Worm (Caenorhabditis elegans) whole organism, early embryonic: Measurements from ENCODE around the gene T04B2.8.

Experiments used
- B0310.2 ChIP-seq: sonication (generic microtip); optimal IDR thresholded peaks from 2 replicates; lab custom pipeline; 2016; ENCODE audit warnings: mild to moderate bottlenecking, missing genetic modification characterization, missing compliant biosample characterization
- F13C5.2 ChIP-seq: sonication (generic microtip); optimal IDR thresholded peaks from 2 replicates; lab custom pipeline; 2017; ENCODE audit warnings: mild to moderate bottlenecking, missing genetic modification characterization, inconsistent platforms, missing compliant biosample characterization
- aly-1 ChIP-seq: sonication (generic microtip); optimal IDR thresholded peaks from 2 replicates; lab custom pipeline; 2016; ENCODE audit warnings: missing genetic modification characterization, missing compliant biosample characterization
- ama-1 ChIP-seq: fragments of 150-350 bp; optimal IDR thresholded peaks from 2 replicates; lab custom pipeline; 2014
- ceh-13 ChIP-seq: fragments of 200-800 bp; sonication (Bioruptor generic); optimal IDR thresholded peaks from 2 replicates; lab custom pipeline; 2018; ENCODE audit warnings: mild to moderate bottlenecking, missing genetic modification characterization, missing compliant biosample characterization
- ceh-36 ChIP-seq: sonication (generic microtip); optimal IDR thresholded peaks from 2 replicates; lab custom pipeline; 2016; ENCODE audit warnings: missing genetic modification characterization, inconsistent platforms, missing compliant biosample characterization
- ets-7 ChIP-seq: sonication (generic microtip); optimal IDR thresholded peaks from 2 replicates; lab custom pipeline; 2016; ENCODE audit warnings: missing genotype, missing genetic modification characterization, missing compliant biosample characterization
- flt-1 ChIP-seq: fragments of 200-800 bp; sonication (Bioruptor generic); IDR thresholded peaks from 2 replicates; pipeline ENCODE4 v1.3.6; 2022; ENCODE audit warnings: missing genetic modification characterization, missing compliant biosample characterization
- hmbx-1 ChIP-seq: sonication (generic microtip); optimal IDR thresholded peaks from 2 replicates; lab custom pipeline; 2016; ENCODE audit warnings: mild to moderate bottlenecking, missing genetic modification characterization, missing compliant biosample characterization
- hmg-4 ChIP-seq: fragments of 200-800 bp; sonication (Bioruptor generic); optimal IDR thresholded peaks from 2 replicates; lab custom pipeline; 2018; ENCODE audit warnings: mild to moderate bottlenecking, missing genetic modification characterization, missing compliant biosample characterization
- hnd-1 ChIP-seq: sonication (generic microtip); optimal IDR thresholded peaks from 2 replicates; lab custom pipeline; 2016; ENCODE audit warnings: missing genetic modification characterization, missing compliant biosample characterization
- pes-1 ChIP-seq: fragments of 200-800 bp; sonication (Bioruptor generic); IDR thresholded peaks from 2 replicates; pipeline ENCODE4 v1.3.6; 2022; ENCODE audit warnings: missing genetic modification reagents, missing genetic modification characterization, missing compliant biosample characterization
- scrt-1 ChIP-seq: fragments of 200-800 bp; sonication (Bioruptor generic); IDR thresholded peaks from 2 replicates; pipeline ENCODE4 v1.3.6; 2022; ENCODE audit warnings: missing genetic modification characterization, missing compliant biosample characterization
- sea-1 ChIP-seq: fragments of 200-800 bp; sonication (Bioruptor generic); conservative IDR thresholded peaks from 2 replicates; pipeline ENCODE4 v1.3.6; 2022; ENCODE audit warnings: missing genetic modification characterization, missing compliant biosample characterization
- tbx-11 ChIP-seq: fragments of 200-800 bp; sonication (Bioruptor generic); IDR thresholded peaks from 2 replicates; pipeline ENCODE4 v1.3.6; 2022; ENCODE audit warnings: missing genetic modification characterization, missing compliant biosample characterization
- tbx-37 ChIP-seq: fragments of 200-800 bp; sonication (Bioruptor generic); conservative IDR thresholded peaks from 2 replicates; pipeline ENCODE4 v1.3.6; 2022; ENCODE audit warnings: missing genetic modification reagents, missing genetic modification characterization, missing compliant biosample characterization
- tra-4 ChIP-seq: sonication (generic microtip); optimal IDR thresholded peaks from 2 replicates; lab custom pipeline; 2017; ENCODE audit warnings: missing genetic modification characterization, missing compliant biosample characterization

T04B2.8 gene

ce11 chrIV:10063941-10064340 lies 13.0 kb upstream of the T04B2.8 start:
- TF ChIP-seq scrt-1 (no peak), hmg-4 (GFP tag; lab: Kevin White, UChicago) (no peak), tbx-37 (GFP tag; lab: Robert Waterston, UW) (no peak), flt-1 (GFP tag; lab: Robert Waterston, UW) (no peak), tra-4 (tag; lab: Kevin White, UChicago) (no peak), hnd-1 (no peak), pes-1 (GFP tag; lab: Robert Waterston, UW) (no peak), sea-1 (GFP tag; lab: Robert Waterston, UW) (no peak), F13C5.2 (tag; lab: Kevin White, UChicago) (no peak), tbx-11 (GFP tag; lab: Robert Waterston, UW) (no peak), ceh-13 (no peak), ceh-36 (tag; lab: Kevin White, UChicago) (no peak), aly-1 (tag; lab: Kevin White, UChicago) (no peak), ama-1 (lab: Kevin White, UChicago) (no peak)

- TF ChIP-seq F13C5.2 (tag; lab: Kevin White, UChicago) (no peak), ceh-36 (tag; lab: Kevin White, UChicago) (no peak), tbx-37 (GFP tag; lab: Robert Waterston, UW) (no peak), tbx-11 (GFP tag; lab: Robert Waterston, UW) (no peak), aly-1 (tag; lab: Kevin White, UChicago) (no peak), ama-1 (lab: Kevin White, UChicago) (no peak), B0310.2 (no peak)
These were observed 11.7 kb upstream of the T04B2.8 start, which contains the start of gene ipla-7 for ce11 chrIV:10062728-10063127. Gene ipla-7, minus strand, starts transcription at chrIV:10062849.

- no peak for TF ChIP-seq ceh-36 (tag; lab: Kevin White, UChicago)
- no peak for TF ChIP-seq tbx-11 (GFP tag; lab: Robert Waterston, UW)
- no peak for TF ChIP-seq hmbx-1 (tag; lab: Kevin White, UChicago)
- TF ChIP-seq tbx-37 (GFP tag; lab: Robert Waterston, UW), result no peak
- no peak for TF ChIP-seq hmg-4 (GFP tag; lab: Kevin White, UChicago)
- no peak for TF ChIP-seq hnd-1
- TF ChIP-seq scrt-1, result no peak
- TF ChIP-seq pes-1 (GFP tag; lab: Robert Waterston, UW), result no peak
- no peak for TF ChIP-seq ets-7 (tag; lab: Kevin White, UChicago)
- TF ChIP-seq ceh-13, result no peak
- no peak for TF ChIP-seq sea-1 (GFP tag; lab: Robert Waterston, UW)
- no peak for TF ChIP-seq F13C5.2 (tag; lab: Kevin White, UChicago)
- no peak for TF ChIP-seq B0310.2
- no peak for TF ChIP-seq ama-1 (lab: Kevin White, UChicago)
These were observed 9.8 kb upstream of the T04B2.8 start for ce11 chrIV:10060795-10061194.

- no peak for TF ChIP-seq flt-1 (GFP tag; lab: Robert Waterston, UW)
- no peak for TF ChIP-seq tra-4 (tag; lab: Kevin White, UChicago)
These were observed 8.2 kb upstream of the T04B2.8 start for ce11 chrIV:10059175-10059574.

- no peak for TF ChIP-seq tbx-37 (GFP tag; lab: Robert Waterston, UW)
- TF ChIP-seq flt-1 (GFP tag; lab: Robert Waterston, UW), result no peak
- no peak for TF ChIP-seq tra-4 (tag; lab: Kevin White, UChicago)
- TF ChIP-seq hmg-4 (GFP tag; lab: Kevin White, UChicago), result no peak
- TF ChIP-seq tbx-11 (GFP tag; lab: Robert Waterston, UW), result no peak
- no peak for TF ChIP-seq F13C5.2 (tag; lab: Kevin White, UChicago)
- TF ChIP-seq aly-1 (tag; lab: Kevin White, UChicago), result no peak
- no peak for TF ChIP-seq ceh-36 (tag; lab: Kevin White, UChicago)
- TF ChIP-seq ets-7 (tag; lab: Kevin White, UChicago), result no peak
- no peak for TF ChIP-seq B0310.2
- no peak for TF ChIP-seq pes-1 (GFP tag; lab: Robert Waterston, UW)
These were observed 5.2 kb upstream of the T04B2.8 start, which contains the start of gene T04B2.7 for ce11 chrIV:10056138-10056537. Gene T04B2.7, minus strand, starts transcription at chrIV:10056238.

ce11 chrIV:10053550-10053949 lies 2.6 kb upstream of the T04B2.8 start, which contains the start of gene srv-12:
Gene srv-12, minus strand, starts transcription at chrIV:10053650.
- no peak for TF ChIP-seq sea-1 (GFP tag; lab: Robert Waterston, UW)
- TF ChIP-seq tbx-37 (GFP tag; lab: Robert Waterston, UW), result no peak
- no peak for TF ChIP-seq aly-1 (tag; lab: Kevin White, UChicago)
- no peak for TF ChIP-seq ceh-36 (tag; lab: Kevin White, UChicago)
- TF ChIP-seq hnd-1, result no peak
- no peak for TF ChIP-seq hmbx-1 (tag; lab: Kevin White, UChicago)

- TF ChIP-seq ceh-36 (tag; lab: Kevin White, UChicago) (no peak), flt-1 (GFP tag; lab: Robert Waterston, UW) (no peak), ets-7 (tag; lab: Kevin White, UChicago) (no peak), hnd-1 (no peak), sea-1 (GFP tag; lab: Robert Waterston, UW) (no peak), B0310.2 (no peak), hmg-4 (GFP tag; lab: Kevin White, UChicago) (no peak), tbx-37 (GFP tag; lab: Robert Waterston, UW) (no peak)
These were observed 2.7 kb downstream of the T04B2.8 start for ce11 chrIV:10048268-10048667.

ce11 chrIV:10047108-10047507 lies 3.9 kb downstream of the T04B2.8 start, which contains the start of gene T04B2.3:
Gene T04B2.3, plus strand, starts transcription at chrIV:10047408.
- no peak for TF ChIP-seq F13C5.2 (tag; lab: Kevin White, UChicago)
- no peak for TF ChIP-seq B0310.2
- TF ChIP-seq tra-4 (tag; lab: Kevin White, UChicago), result no peak
- TF ChIP-seq aly-1 (tag; lab: Kevin White, UChicago), result no peak
- no peak for TF ChIP-seq hmg-4 (GFP tag; lab: Kevin White, UChicago)
- no peak for TF ChIP-seq flt-1 (GFP tag; lab: Robert Waterston, UW)
- TF ChIP-seq ama-1 (lab: Kevin White, UChicago), result no peak
- no peak for TF ChIP-seq ceh-36 (tag; lab: Kevin White, UChicago)
- TF ChIP-seq sea-1 (GFP tag; lab: Robert Waterston, UW), result no peak
- no peak for TF ChIP-seq tbx-11 (GFP tag; lab: Robert Waterston, UW)
- TF ChIP-seq tbx-37 (GFP tag; lab: Robert Waterston, UW), result no peak
- TF ChIP-seq hnd-1, result no peak
- TF ChIP-seq ceh-13, result no peak
- no peak for TF ChIP-seq ets-7 (tag; lab: Kevin White, UChicago)
- TF ChIP-seq hmbx-1 (tag; lab: Kevin White, UChicago), result no peak
- no peak for TF ChIP-seq pes-1 (GFP tag; lab: Robert Waterston, UW)
- TF ChIP-seq scrt-1, result no peak
